Fruit fly (Drosophila melanogaster) whole organism: ENCODE data around the gene CG42613.
A peak's percentile ranks its signal among the peaks of the same experiment; 100 is the strongest.

Experiments used
- CG8478 ChIP-seq: fragments of >200 bp; optimal IDR thresholded peaks from 2 replicates; lab custom pipeline; 2018; ENCODE audit warnings: inconsistent platforms
- Dll ChIP-seq: fragments of >200 bp; optimal IDR thresholded peaks from 2 replicates; lab custom pipeline; 2017
- EcR ChIP-seq, 2 experiments: fragments of >200 bp; optimal IDR thresholded peaks; 2 replicates each; lab custom pipeline; 2017; ENCODE audit warnings: missing biosample characterization in 2 of 2, missing genetic modification characterization in 2 of 2, missing genetic modification reagents in 2 of 2
- pan ChIP-seq: fragments of >200 bp; optimal IDR thresholded peaks from 2 replicates; lab custom pipeline; 2017
- psq ChIP-seq: fragments of >200 bp; optimal IDR thresholded peaks from 2 replicates; lab custom pipeline; 2017
- usp ChIP-seq: fragments of >200 bp; optimal IDR thresholded peaks from 2 replicates; lab custom pipeline; 2017; ENCODE audit warnings: missing biosample characterization, missing genetic modification characterization, mixed read lengths

CG42613 gene

DNA sequence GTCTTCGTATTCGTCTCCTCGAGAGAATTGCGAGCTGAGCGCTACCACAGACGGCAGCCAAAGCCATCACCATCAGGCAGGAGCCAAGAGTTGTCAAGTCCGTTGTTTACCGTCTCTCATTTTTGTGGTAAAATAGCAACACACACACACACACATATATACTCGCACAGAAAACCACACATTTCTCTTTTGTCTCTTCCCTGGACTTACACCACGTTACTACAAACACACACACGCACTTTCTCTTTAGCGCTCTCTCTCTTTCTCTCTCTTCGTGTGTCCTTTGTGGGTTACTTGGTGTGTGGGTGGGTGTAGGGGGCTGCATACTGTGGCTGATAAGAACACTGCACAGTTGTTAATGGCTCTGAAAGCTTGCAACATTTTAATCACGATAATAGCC lies 2.7 kb downstream of the CG42613 start:
- TF ChIP-seq pan (lab: Kevin White, UChicago) (no peak), EcR (GFP tag; optimal IDR thresholded peaks at IDR 0.05; lab: Kevin White, UChicago) (no peak), psq (lab: Kevin White, UChicago) (no peak), CG8478 (lab: Kevin White, UChicago) (no peak), usp (GFP tag; lab: Kevin White, UChicago) (no peak), Dll (lab: Kevin White, UChicago) (no peak)

dm6 chr3R:18947307-18947706 lies 18.3 kb downstream of the CG42613 start:
- TF ChIP-seq Dll (lab: Kevin White, UChicago) (no peak), CG8478 (lab: Kevin White, UChicago) (no peak), psq (lab: Kevin White, UChicago) (no peak)

- no peak for TF ChIP-seq psq (lab: Kevin White, UChicago)
- no peak for TF ChIP-seq Dll (lab: Kevin White, UChicago)
- no peak for TF ChIP-seq pan (lab: Kevin White, UChicago)
- no peak for TF ChIP-seq usp (GFP tag; lab: Kevin White, UChicago)
- no peak for TF ChIP-seq CG8478 (lab: Kevin White, UChicago)
- TF ChIP-seq EcR (GFP tag; optimal IDR thresholded peaks at IDR 0.05; lab: Kevin White, UChicago), result no peak
Measured at dm6 chr3R:18949131-18949530, 20.1 kb downstream of the CG42613 start.

- TF ChIP-seq psq (lab: Kevin White, UChicago) (no peak), Dll (lab: Kevin White, UChicago) (no peak), EcR (GFP tag; optimal IDR thresholded peaks at IDR 0.05; lab: Kevin White, UChicago) (no peak), pan (lab: Kevin White, UChicago) (no peak), CG8478 (lab: Kevin White, UChicago) (no peak), usp (GFP tag; lab: Kevin White, UChicago) (no peak)
Measured at dm6 chr3R:18949896-18950295, 20.9 kb downstream of the CG42613 start, which contains the start of gene CG43732. TSS of gene CG43732 (plus strand) at chr3R:18950196.

dm6 chr3R:18964819-18965218 lies 35.8 kb downstream of the CG42613 start:
- no peak for TF ChIP-seq pan (lab: Kevin White, UChicago)

DNA sequence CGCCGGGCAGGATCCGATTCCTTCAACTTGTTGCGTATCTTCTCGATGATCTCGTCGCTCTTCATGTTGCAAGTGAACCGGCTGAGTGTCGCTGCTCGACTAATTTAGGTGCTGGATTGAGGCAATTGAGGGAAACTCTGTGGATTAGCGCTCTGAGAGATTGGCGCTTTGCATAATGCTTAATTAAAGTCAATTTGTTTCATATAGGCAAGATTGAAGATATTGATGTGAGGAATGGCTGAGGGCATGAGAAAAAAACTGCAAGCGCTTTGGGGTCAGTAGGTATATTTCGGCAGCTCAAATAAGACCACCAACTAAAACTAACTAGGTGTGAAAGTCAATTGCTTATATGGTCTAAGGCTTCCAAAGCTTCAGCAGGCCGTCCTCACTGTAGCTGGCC lies 49.7 kb downstream of the CG42613 start, which contains the start of gene euc:
Gene euc, minus strand, starts transcription at position 101 of the 400 bp plus-strand sequence.
- TF ChIP-seq psq (lab: Kevin White, UChicago), result no peak
- no peak for TF ChIP-seq EcR (GFP tag; optimal IDR thresholded peaks at IDR 0.05; lab: Kevin White, UChicago)
- no peak for TF ChIP-seq usp (GFP tag; lab: Kevin White, UChicago)
- TF ChIP-seq Dll (lab: Kevin White, UChicago), result no peak
- TF ChIP-seq pan (lab: Kevin White, UChicago), result no peak
- TF ChIP-seq CG8478 (lab: Kevin White, UChicago), result no peak

DNA sequence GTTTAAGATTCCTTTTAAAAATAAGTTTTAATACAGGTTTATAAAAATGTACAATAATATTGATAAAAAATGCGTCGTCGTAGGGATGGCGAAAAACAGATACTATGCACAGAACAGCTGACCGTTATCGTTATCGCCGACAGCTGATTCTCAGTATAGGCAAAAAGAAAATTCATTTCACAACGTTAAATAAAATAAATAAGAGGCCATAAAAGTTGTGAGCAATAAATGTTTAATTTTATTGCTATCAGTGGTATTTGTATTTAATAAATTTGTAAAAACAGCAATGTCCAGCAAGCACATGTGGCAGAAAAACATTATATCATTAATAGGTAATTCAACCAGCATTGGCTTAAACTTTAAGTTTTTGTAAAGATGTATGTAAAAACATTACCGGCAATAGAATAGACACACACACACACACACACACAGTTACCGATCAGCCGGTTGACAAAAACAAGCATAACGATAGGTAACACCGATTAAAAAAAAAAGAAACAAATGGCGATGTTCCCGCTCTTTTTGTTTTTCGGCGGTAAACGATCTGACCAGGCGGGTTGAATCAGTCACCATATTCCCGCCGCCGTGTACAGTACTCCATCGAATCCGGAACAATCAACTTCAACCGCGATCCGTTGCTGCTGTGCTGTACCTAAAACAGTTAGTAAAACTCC lies 52.0 kb downstream of the CG42613 start, which contains the start of the genes dnk and Smu1:
Gene dnk, plus strand, starts transcription at position 133 of the 674 bp plus-strand sequence.
Gene Smu1, minus strand, starts transcription at position 462 of the 674 bp plus-strand sequence.
- no peak for TF ChIP-seq CG8478 (lab: Kevin White, UChicago)
- no peak for TF ChIP-seq EcR (GFP tag; optimal IDR thresholded peaks at IDR 0.05; lab: Kevin White, UChicago)
- TF ChIP-seq psq (lab: Kevin White, UChicago), result no peak
- TF ChIP-seq Dll (lab: Kevin White, UChicago), result no peak
- TF ChIP-seq pan (lab: Kevin White, UChicago), result no peak
- TF ChIP-seq usp (GFP tag; lab: Kevin White, UChicago), result no peak

dm6 chr3R:18983614-18984185 lies 54.7 kb downstream of the CG42613 start, which contains the start of the genes snRNP-U1-C and gukh:
TSS of gene snRNP-U1-C (minus strand) at chr3R:18983650.
TSS of gene gukh (plus strand) at chr3R:18984025.
- TF ChIP-seq usp (GFP tag; lab: Kevin White, UChicago) (no peak), psq (lab: Kevin White, UChicago) (no peak), pan (lab: Kevin White, UChicago) (no peak), Dll (lab: Kevin White, UChicago) (no peak), CG8478 (lab: Kevin White, UChicago) (no peak), EcR (GFP tag; optimal IDR thresholded peaks at IDR 0.05; lab: Kevin White, UChicago) (no peak)

DNA sequence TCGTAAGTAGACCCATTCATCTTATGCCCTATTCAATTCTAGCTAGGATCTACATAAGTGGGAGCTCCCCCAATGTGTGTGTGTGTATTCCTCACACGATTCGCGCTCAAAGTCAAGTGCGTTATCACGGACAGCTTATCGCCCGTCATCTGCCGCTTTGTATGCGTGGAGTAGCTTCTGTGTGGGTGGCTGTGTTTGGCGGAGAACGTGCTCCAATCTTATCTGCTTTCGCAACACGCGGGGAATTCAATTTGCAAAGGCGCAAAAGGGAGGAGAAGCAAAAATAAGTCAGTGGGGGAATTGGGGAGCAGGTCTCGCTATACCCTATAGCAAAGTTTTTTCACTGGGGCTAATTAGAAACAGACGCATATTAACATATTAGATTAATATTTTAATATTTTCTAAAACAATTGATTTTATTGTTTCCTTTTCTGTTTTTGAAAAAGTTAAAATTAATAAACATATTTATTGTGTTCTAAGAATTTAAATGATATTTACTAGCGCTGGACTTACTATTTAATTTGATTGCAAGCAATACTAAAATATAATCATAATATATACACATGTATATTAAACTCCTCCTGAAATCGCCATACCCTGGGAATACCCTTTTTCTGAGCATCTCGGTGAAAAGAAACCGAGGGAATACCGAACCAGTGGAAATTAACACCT lies 56.3 kb downstream of the CG42613 start:
- peak; percentile 59 for TF ChIP-seq pan (lab: Kevin White, UChicago)
- TF ChIP-seq CG8478 (lab: Kevin White, UChicago), result no peak

DNA sequence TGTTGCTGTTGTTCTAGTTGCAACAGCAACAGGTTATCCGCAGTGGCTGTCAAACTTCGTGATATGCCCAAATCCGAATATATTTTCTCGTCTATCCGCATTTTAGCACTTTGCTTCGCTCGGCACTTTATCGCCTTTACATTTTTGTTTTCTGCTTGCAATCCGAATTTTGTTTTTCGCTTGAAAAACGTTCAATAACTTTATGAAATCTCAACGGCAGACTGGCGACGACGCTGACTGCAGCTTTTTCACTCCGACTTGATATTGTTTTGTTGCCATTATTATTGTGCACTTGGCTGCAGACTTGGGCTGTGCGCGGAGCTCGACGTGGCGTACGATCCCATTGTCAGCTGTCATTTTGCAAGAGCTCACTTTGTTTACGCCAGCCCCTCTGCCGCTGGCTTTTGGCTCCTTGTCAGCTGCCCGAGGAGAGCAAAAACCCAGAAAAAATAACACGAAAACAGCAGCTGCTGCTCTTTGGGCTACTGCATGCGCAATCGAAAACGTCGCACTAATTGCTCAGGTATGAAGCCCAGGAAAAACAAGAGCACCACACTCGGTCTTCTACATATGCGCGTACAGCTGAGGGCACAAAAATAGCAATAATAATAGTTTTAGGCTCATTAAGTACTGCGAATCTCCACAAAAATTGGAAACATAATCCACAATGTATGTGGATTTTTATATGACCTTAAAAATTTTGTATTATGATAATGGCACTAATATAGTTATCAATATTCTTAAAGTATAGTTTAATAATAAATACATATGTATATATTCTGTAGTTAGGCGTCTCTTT lies 57.3 kb downstream of the CG42613 start:
- no peak for TF ChIP-seq CG8478 (lab: Kevin White, UChicago)
- TF ChIP-seq Dll (lab: Kevin White, UChicago), result no peak
- no peak for TF ChIP-seq psq (lab: Kevin White, UChicago)
- no peak for TF ChIP-seq EcR (GFP tag; optimal IDR thresholded peaks at IDR 0.05; lab: Kevin White, UChicago)
- no peak for TF ChIP-seq pan (lab: Kevin White, UChicago)
- no peak for TF ChIP-seq usp (GFP tag; lab: Kevin White, UChicago)
